Worm (Caenorhabditis elegans) whole organism, late embryonic: ENCODE data around the gene K06B4.4.

Source experiments
- C08G9.2 ChIP-seq: sonication (generic microtip); optimal IDR thresholded peaks from 2 replicates; lab custom pipeline; 2016; ENCODE audit warnings: mild to moderate bottlenecking, missing genetic modification characterization, moderate library complexity, missing compliant biosample characterization
- C38D4.7 ChIP-seq: fragments of 200-800 bp; sonication (Bioruptor generic); optimal IDR thresholded peaks from 2 replicates; lab custom pipeline; 2018; ENCODE audit warnings: mild to moderate bottlenecking, missing genetic modification characterization, moderate library complexity, missing compliant biosample characterization
- F13H6.1 ChIP-seq: sonication (generic microtip); optimal IDR thresholded peaks from 2 replicates; lab custom pipeline; 2016; ENCODE audit warnings: missing genetic modification characterization, missing compliant biosample characterization
- K02D7.2 ChIP-seq: sonication (generic microtip); optimal IDR thresholded peaks from 2 replicates; lab custom pipeline; 2017; ENCODE audit warnings: mild to moderate bottlenecking, missing genetic modification characterization, missing compliant biosample characterization
- T23F11.4 ChIP-seq: fragments of 200-800 bp; sonication (Bioruptor generic); optimal IDR thresholded peaks from 2 replicates; lab custom pipeline; 2018; ENCODE audit warnings: mild to moderate bottlenecking, missing genetic modification characterization, missing compliant biosample characterization
- Y22D7AL.16 ChIP-seq: sonication (generic microtip); optimal IDR thresholded peaks from 2 replicates; lab custom pipeline; 2016; ENCODE audit warnings: missing genetic modification characterization, missing compliant biosample characterization
- ahr-1 ChIP-seq: sonication (generic microtip); optimal IDR thresholded peaks from 2 replicates; lab custom pipeline; 2016; ENCODE audit warnings: missing genetic modification characterization, missing compliant biosample characterization
- ceh-18 ChIP-seq: sonication (generic microtip); optimal IDR thresholded peaks from 2 replicates; lab custom pipeline; 2016; ENCODE audit warnings: missing genetic modification characterization, missing compliant biosample characterization
- ceh-19 ChIP-seq: fragments of 200-800 bp; sonication (Bioruptor generic); optimal IDR thresholded peaks from 2 replicates; lab custom pipeline; 2018; ENCODE audit warnings: mild to moderate bottlenecking, missing genetic modification characterization, missing compliant biosample characterization
- ceh-2 ChIP-seq: sonication (generic microtip); optimal IDR thresholded peaks from 2 replicates; lab custom pipeline; 2016; ENCODE audit warnings: missing genotype, missing genetic modification characterization, missing compliant biosample characterization
- ceh-22 ChIP-seq: sonication (generic microtip); optimal IDR thresholded peaks from 2 replicates; lab custom pipeline; 2017; ENCODE audit warnings: missing biosample characterization, missing genetic modification characterization
- ceh-24 ChIP-seq: sonication (generic microtip); optimal IDR thresholded peaks from 2 replicates; lab custom pipeline; 2016; ENCODE audit warnings: mild to moderate bottlenecking, missing genetic modification characterization, missing compliant biosample characterization
- ceh-34 ChIP-seq: sonication (generic microtip); optimal IDR thresholded peaks from 2 replicates; lab custom pipeline; 2016; ENCODE audit warnings: mild to moderate bottlenecking, missing genetic modification characterization, missing compliant biosample characterization
- ceh-48 ChIP-seq: sonication (generic microtip); optimal IDR thresholded peaks from 2 replicates; lab custom pipeline; 2016; ENCODE audit warnings: missing genetic modification characterization, inconsistent platforms, missing compliant biosample characterization
- ceh-6 ChIP-seq: fragments of 200-800 bp; sonication (Bioruptor generic); optimal IDR thresholded peaks from 2 replicates; lab custom pipeline; 2018; ENCODE audit warnings: mild to moderate bottlenecking, missing genetic modification characterization, missing compliant biosample characterization
- ceh-9 ChIP-seq: sonication (generic microtip); optimal IDR thresholded peaks from 2 replicates; lab custom pipeline; 2016; ENCODE audit warnings: mild to moderate bottlenecking, missing genetic modification characterization, inconsistent platforms, missing compliant biosample characterization
- che-1 ChIP-seq: sonication (generic microtip); optimal IDR thresholded peaks from 2 replicates; lab custom pipeline; 2016; ENCODE audit warnings: mild to moderate bottlenecking, missing genetic modification characterization, missing compliant biosample characterization
- dmd-4 ChIP-seq: sonication (generic microtip); optimal IDR thresholded peaks from 2 replicates; lab custom pipeline; 2016; ENCODE audit warnings: borderline replicate concordance, missing genetic modification characterization, missing compliant biosample characterization
- fax-1 ChIP-seq: sonication (generic microtip); optimal IDR thresholded peaks from 2 replicates; lab custom pipeline; 2016; ENCODE audit warnings: missing genotype, missing genetic modification characterization, missing compliant biosample characterization
- fkh-10 ChIP-seq: fragments of 150-350 bp; optimal IDR thresholded peaks from 2 replicates; lab custom pipeline; 2014; ENCODE audit warnings: missing biosample characterization, missing genetic modification reagents, missing genetic modification characterization
- fkh-6 ChIP-seq: sonication (generic microtip); optimal IDR thresholded peaks from 2 replicates; lab custom pipeline; 2016; ENCODE audit warnings: missing genetic modification characterization, missing compliant biosample characterization
- hlh-13 ChIP-seq: fragments of 200-800 bp; sonication (Bioruptor generic); optimal IDR thresholded peaks from 2 replicates; lab custom pipeline; 2018; ENCODE audit warnings: mild to moderate bottlenecking, missing genetic modification characterization, missing compliant biosample characterization
- lin-11 ChIP-seq: fragments of 200-800 bp; sonication (Bioruptor generic); optimal IDR thresholded peaks from 2 replicates; lab custom pipeline; 2018; ENCODE audit warnings: mild to moderate bottlenecking, missing genetic modification characterization, missing compliant biosample characterization
- madf-2 ChIP-seq: sonication (generic microtip); optimal IDR thresholded peaks from 2 replicates; lab custom pipeline; 2017; ENCODE audit warnings: missing genetic modification characterization, missing compliant biosample characterization
- mec-3 ChIP-seq: sonication (generic microtip); optimal IDR thresholded peaks from 2 replicates; lab custom pipeline; 2016; ENCODE audit warnings: borderline replicate concordance, missing genetic modification characterization, missing compliant biosample characterization
- nhr-11 ChIP-seq: fragments of 150-350 bp; optimal IDR thresholded peaks from 2 replicates; lab custom pipeline; 2014; ENCODE audit warnings: missing biosample characterization, missing genetic modification characterization
- npax-4 ChIP-seq: sonication (generic microtip); optimal IDR thresholded peaks from 2 replicates; lab custom pipeline; 2016; ENCODE audit warnings: missing genetic modification characterization, missing compliant biosample characterization
- odd-2 ChIP-seq: sonication (generic microtip); optimal IDR thresholded peaks from 2 replicates; lab custom pipeline; 2017; ENCODE audit warnings: antibody characterized with exemption, mild to moderate bottlenecking, missing genetic modification characterization, missing compliant biosample characterization
- pag-3 ChIP-seq: sonication (generic microtip); optimal IDR thresholded peaks from 2 replicates; lab custom pipeline; 2016; ENCODE audit warnings: missing compliant biosample characterization, missing genetic modification characterization, borderline replicate concordance
- pat-9 ChIP-seq: fragments of 200-800 bp; sonication (Bioruptor generic); optimal IDR thresholded peaks from 2 replicates; lab custom pipeline; 2018; ENCODE audit warnings: mild to moderate bottlenecking, missing genetic modification characterization, moderate library complexity, missing compliant biosample characterization
- pax-1 ChIP-seq: fragments of 150-350 bp; optimal IDR thresholded peaks from 2 replicates; lab custom pipeline; 2014; ENCODE audit warnings: missing biosample characterization, missing genetic modification characterization
- pha-2 ChIP-seq: sonication (generic microtip); optimal IDR thresholded peaks from 2 replicates; lab custom pipeline; 2017; ENCODE audit warnings: mild to moderate bottlenecking, missing genetic modification characterization, missing compliant biosample characterization
- pha-4 ChIP-seq: fragments of 150-350 bp; optimal IDR thresholded peaks from 2 replicates; lab custom pipeline; 2018; ENCODE audit warnings: missing biosample characterization, missing genetic modification reagents, missing genetic modification characterization
- pqm-1 ChIP-seq: sonication (generic microtip); optimal IDR thresholded peaks from 2 replicates; lab custom pipeline; 2016; ENCODE audit warnings: missing genetic modification characterization, missing compliant biosample characterization
- rnt-1 ChIP-seq: sonication (generic microtip); optimal IDR thresholded peaks from 2 replicates; lab custom pipeline; 2016; ENCODE audit warnings: missing genetic modification characterization, missing compliant biosample characterization
- syd-9 ChIP-seq: sonication (generic microtip); optimal IDR thresholded peaks from 2 replicates; lab custom pipeline; 2016; ENCODE audit warnings: mild to moderate bottlenecking, missing genetic modification characterization, moderate library complexity, missing compliant biosample characterization
- tbx-7 ChIP-seq: sonication (generic microtip); optimal IDR thresholded peaks from 2 replicates; lab custom pipeline; 2016; ENCODE audit warnings: missing genotype, missing genetic modification characterization, missing compliant biosample characterization
- unc-3 ChIP-seq, 2 experiments: fragments of 200-800 bp in 1 of 2; sonication (Bioruptor generic) in 1 of 2; sonication (generic microtip) in 1 of 2; conservative IDR thresholded peaks in 1 of 2; optimal IDR thresholded peaks in 1 of 2; 2 replicates each; pipeline versions ENCODE4 v1.3.6 to Lab custom; 2016 to 2022; ENCODE audit warnings: missing compliant biosample characterization in 2 of 2, missing genetic modification characterization in 2 of 2, missing genetic modification reagents in 1 of 2
- unc-86 ChIP-seq: sonication (generic microtip); optimal IDR thresholded peaks from 2 replicates; lab custom pipeline; 2016; ENCODE audit warnings: missing genetic modification characterization, missing compliant biosample characterization

K06B4.4 gene

DNA sequence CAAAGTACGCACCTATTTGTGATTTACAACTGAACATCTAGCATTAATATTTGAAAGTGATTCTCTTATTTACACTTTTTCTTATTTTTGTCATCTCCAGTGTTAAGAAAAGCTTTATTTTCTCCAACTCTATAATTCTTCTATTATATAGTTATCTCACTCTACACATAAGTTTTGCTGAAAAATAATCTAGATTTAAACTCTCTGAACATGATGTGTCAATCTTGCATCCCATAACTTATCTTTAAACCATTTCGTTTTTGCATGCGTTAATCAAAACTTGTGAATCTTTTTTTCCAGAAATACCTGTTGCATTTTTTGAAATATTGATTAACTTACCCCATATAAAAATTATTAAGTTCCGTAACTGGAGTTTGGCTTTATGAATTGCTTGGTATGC is 21.0 kb downstream of the K06B4.4 start, which contains the start of gene nhr-268:
nhr-268 (plus strand) TSS at position 301 of the 400 bp plus-strand sequence.
- TF ChIP-seq K02D7.2 (tag; lab: Kevin White, UChicago) (no peak), F13H6.1 (tag; lab: Kevin White, UChicago) (no peak), npax-4 (tag; lab: Kevin White, UChicago) (no peak), ceh-34 (tag; lab: Kevin White, UChicago) (no peak), ceh-48 (tag; lab: Kevin White, UChicago) (no peak), che-1 (no peak), odd-2 (tag; lab: Kevin White, UChicago) (no peak), nhr-11 (tag; lab: Kevin White, UChicago) (no peak), lin-11 (tag; lab: Kevin White, UChicago) (no peak), pha-2 (tag; lab: Kevin White, UChicago) (no peak)

ce11 chrV:15693682-15694081 is 24.7 kb downstream of the K06B4.4 start, which contains the start of gene nhr-198:
TSS of gene nhr-198 (plus strand) at chrV:15693994.
- TF ChIP-seq tbx-7 = no peak
- no peak for TF ChIP-seq dmd-4
- TF ChIP-seq, all 69 proteins: peak for 0

- TF ChIP-seq che-1 (no peak), ceh-22 (tag; lab: Kevin White, UChicago) (no peak), pag-3 (no peak), C08G9.2 (tag; lab: Kevin White, UChicago) (no peak), ceh-6 (GFP tag; lab: Kevin White, UChicago) (no peak), fax-1 (tag; lab: Kevin White, UChicago) (no peak)
Measured at ce11 chrV:15698099-15698498, 29.1 kb downstream of the K06B4.4 start, which contains the start of gene srx-29. TSS of gene srx-29 (minus strand) at chrV:15698199.

ce11 chrV:15699799-15700198 is 30.8 kb downstream of the K06B4.4 start, which contains the start of gene nhr-199:
TSS of gene nhr-199 (minus strand) at chrV:15699899.
- TF ChIP-seq C38D4.7 (GFP tag; lab: Kevin White, UChicago) = no peak
- TF ChIP-seq ceh-9 (tag; lab: Kevin White, UChicago) = no peak
- TF ChIP-seq unc-3 (GFP tag; conservative IDR thresholded peaks at IDR 0.05; lab: Robert Waterston, UW) = no peak
- no peak for TF ChIP-seq unc-3 (tag; optimal IDR thresholded peaks at IDR 0.05; lab: Kevin White, UChicago)
- TF ChIP-seq fkh-6 = no peak
- no peak for TF ChIP-seq ceh-24 (tag; lab: Kevin White, UChicago)
- TF ChIP-seq ceh-48 (tag; lab: Kevin White, UChicago) = no peak
- TF ChIP-seq pha-4 (tag; lab: Kevin White, UChicago) = no peak

- no peak for TF ChIP-seq hlh-13 (GFP tag; lab: Kevin White, UChicago)
- TF ChIP-seq syd-9 (tag; lab: Kevin White, UChicago) = no peak
- TF ChIP-seq madf-2 (tag; lab: Kevin White, UChicago) = no peak
- no peak for TF ChIP-seq unc-86 (tag; lab: Kevin White, UChicago)
- TF ChIP-seq pax-1 (tag; lab: Kevin White, UChicago) = no peak
- no peak for TF ChIP-seq odd-2 (tag; lab: Kevin White, UChicago)
- no peak for TF ChIP-seq dmd-4
- TF ChIP-seq pqm-1 (tag; lab: Kevin White, UChicago) = no peak
- TF ChIP-seq ahr-1 (tag; lab: Kevin White, UChicago) = no peak
Measured at ce11 chrV:15702263-15702662, 33.3 kb downstream of the K06B4.4 start, which contains the start of gene nhr-53. TSS of gene nhr-53 (minus strand) at chrV:15702363.

ce11 chrV:15704745-15705144 is 35.8 kb downstream of the K06B4.4 start, which contains the start of gene twk-34:
TSS of gene twk-34 (plus strand) at chrV:15704960.
- no peak for TF ChIP-seq hlh-13 (GFP tag; lab: Kevin White, UChicago)
- TF ChIP-seq nhr-11 (tag; lab: Kevin White, UChicago) = no peak
- no peak for TF ChIP-seq ceh-2
- TF ChIP-seq fkh-10 (GFP tag; lab: Kevin White, UChicago) = no peak
- no peak for TF ChIP-seq ceh-6 (GFP tag; lab: Kevin White, UChicago)
- no peak for TF ChIP-seq rnt-1 (tag; lab: Kevin White, UChicago)
- no peak for TF ChIP-seq syd-9 (tag; lab: Kevin White, UChicago)
- no peak for TF ChIP-seq unc-3 (GFP tag; conservative IDR thresholded peaks at IDR 0.05; lab: Robert Waterston, UW)
- no peak for TF ChIP-seq unc-3 (tag; optimal IDR thresholded peaks at IDR 0.05; lab: Kevin White, UChicago)
- TF ChIP-seq F13H6.1 (tag; lab: Kevin White, UChicago) = no peak
- TF ChIP-seq pat-9 (tag; lab: Kevin White, UChicago) = no peak
- no peak for TF ChIP-seq pha-4 (tag; lab: Kevin White, UChicago)
- TF ChIP-seq ceh-18 (tag; lab: Kevin White, UChicago) = no peak
- no peak for TF ChIP-seq ceh-19 (GFP tag; lab: Kevin White, UChicago)
- TF ChIP-seq ceh-22 (tag; lab: Kevin White, UChicago) = no peak
- no peak for TF ChIP-seq K02D7.2 (tag; lab: Kevin White, UChicago)
- TF ChIP-seq T23F11.4 (GFP tag; lab: Kevin White, UChicago) = no peak
- TF ChIP-seq ceh-9 (tag; lab: Kevin White, UChicago) = no peak
- no peak for TF ChIP-seq mec-3 (tag; lab: Kevin White, UChicago)
- TF ChIP-seq Y22D7AL.16 (tag; lab: Kevin White, UChicago) = no peak
- no peak for TF ChIP-seq tbx-7
